Worm (Caenorhabditis elegans) whole organism, midembryonic: Measurements from ENCODE around the gene R10E4.9.
A peak's percentile ranks its signal among the peaks of the same experiment; 100 is the strongest.

Source experiments
- T22C8.4 ChIP-seq: fragments of 200-800 bp; sonication (Bioruptor generic); IDR thresholded peaks from 2 replicates; pipeline ENCODE4 v1.3.6; 2022; ENCODE audit warnings: missing genetic modification characterization, missing compliant biosample characterization
- cog-1 ChIP-seq: sonication (generic microtip); optimal IDR thresholded peaks from 2 replicates; lab custom pipeline; 2016; ENCODE audit warnings: missing genetic modification characterization, missing compliant biosample characterization
- flt-1 ChIP-seq: fragments of 200-800 bp; sonication (Bioruptor generic); IDR thresholded peaks from 2 replicates; pipeline ENCODE4 v1.3.6; 2022; ENCODE audit warnings: missing genetic modification characterization, missing compliant biosample characterization
- klf-2 ChIP-seq: fragments of 200-800 bp; sonication (Bioruptor generic); conservative IDR thresholded peaks from 2 replicates; pipeline ENCODE4 v1.3.6; 2022; ENCODE audit warnings: missing genetic modification reagents, missing genetic modification characterization, missing compliant biosample characterization
- med-1 ChIP-seq: sonication (generic microtip); optimal IDR thresholded peaks from 2 replicates; lab custom pipeline; 2017; ENCODE audit warnings: missing genetic modification characterization, mild to moderate bottlenecking, missing compliant biosample characterization, antibody characterized with exemption, missing genetic modification reagents; ENCODE audit not compliant: insufficient read depth
- ref-1 ChIP-seq: fragments of 200-800 bp; sonication (Bioruptor generic); conservative IDR thresholded peaks from 2 replicates; pipeline ENCODE4 v1.3.6; 2022; ENCODE audit warnings: missing genetic modification reagents, missing genetic modification characterization, missing compliant biosample characterization
- tab-1 ChIP-seq: fragments of 200-800 bp; sonication (Bioruptor generic); IDR thresholded peaks from 2 replicates; pipeline ENCODE4 v1.3.6; 2022; ENCODE audit warnings: missing genetic modification characterization, missing compliant biosample characterization
- ztf-23 ChIP-seq: fragments of 200-800 bp; sonication (Bioruptor generic); IDR thresholded peaks from 2 replicates; pipeline ENCODE4 v1.3.6; 2022; ENCODE audit warnings: missing genetic modification reagents, missing genetic modification characterization, missing compliant biosample characterization
- ztf-29 ChIP-seq: fragments of 200-800 bp; sonication (Bioruptor generic); IDR thresholded peaks from 2 replicates; pipeline ENCODE4 v1.3.6; 2022; ENCODE audit warnings: missing genetic modification reagents, missing genetic modification characterization, missing compliant biosample characterization

Gene R10E4.9

ce11 chrIII:4269220-4269935, 32.8 kb downstream of the R10E4.9 start, which contains the start of the genes sftb-1 and R10E4.1:
sftb-1 (minus strand) TSS chrIII:4269270.
R10E4.1 (plus strand) TSS chrIII:4269743.
- peak; percentile 17; the same call in 1 of the 2 replicates for TF ChIP-seq ztf-23
- TF ChIP-seq klf-2 (GFP tag; lab: Robert Waterston, UW), result no peak

DNA sequence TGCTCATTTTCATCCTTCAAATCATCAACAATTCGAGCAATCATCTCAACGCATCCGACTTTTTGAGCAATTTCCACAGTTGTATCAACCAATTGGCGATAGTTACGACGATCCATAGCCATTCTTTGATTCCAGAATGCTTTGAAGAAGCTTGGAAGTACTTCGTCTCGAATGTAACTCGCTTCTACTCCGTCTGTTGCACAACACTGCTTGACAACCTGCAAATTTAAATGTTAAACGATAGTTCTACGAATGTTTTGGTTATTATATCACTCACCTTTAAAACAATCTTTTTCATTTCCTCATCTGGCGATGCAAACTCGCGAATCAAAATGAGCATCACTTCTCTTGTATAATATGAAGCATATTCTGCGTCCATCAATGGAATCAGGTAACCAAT, 36.3 kb downstream of the R10E4.9 start:
- TF ChIP-seq med-1 (GFP tag; lab: Kevin White, UChicago) (no peak), cog-1 (tag; lab: Kevin White, UChicago) (no peak), tab-1 (GFP tag; lab: Robert Waterston, UW) (no peak), flt-1 (no peak), klf-2 (GFP tag; lab: Robert Waterston, UW) (no peak), ztf-23 (no peak), ztf-29 (GFP tag; lab: Robert Waterston, UW) (no peak), T22C8.4 (no peak), ref-1 (GFP tag; lab: Robert Waterston, UW) (no peak)

ce11 chrIII:4263048-4263447, 39.1 kb downstream of the R10E4.9 start, which contains the start of gene T08A11.1:
T08A11.1 (minus strand) TSS chrIII:4263148.
- no peak for TF ChIP-seq klf-2 (GFP tag; lab: Robert Waterston, UW)
- TF ChIP-seq med-1 (GFP tag; lab: Kevin White, UChicago), result no peak

ce11 chrIII:4257896-4258295, 44.3 kb downstream of the R10E4.9 start:
- TF ChIP-seq tab-1 (GFP tag; lab: Robert Waterston, UW) (no peak), T22C8.4 (no peak), ref-1 (GFP tag; lab: Robert Waterston, UW) (no peak), cog-1 (tag; lab: Kevin White, UChicago) (no peak), ztf-29 (GFP tag; lab: Robert Waterston, UW) (no peak), ztf-23 (no peak), med-1 (GFP tag; lab: Kevin White, UChicago) (no peak), klf-2 (GFP tag; lab: Robert Waterston, UW) (no peak), flt-1 (no peak)
